Worm (Caenorhabditis elegans) whole organism, L2 larva: ENCODE data around the gene dnj-13.

Experiments used
- ama-1 ChIP-seq: fragments of 150-350 bp; optimal IDR thresholded peaks from 2 replicates; lab custom pipeline; 2018; ENCODE audit warnings: inconsistent platforms
- blmp-1 ChIP-seq: sonication (generic microtip); optimal IDR thresholded peaks from 2 replicates; lab custom pipeline; 2017; ENCODE audit warnings: missing genetic modification characterization, mild to moderate bottlenecking, missing compliant biosample characterization, antibody characterized with exemption, moderate library complexity; ENCODE audit not compliant: insufficient read depth
- elt-3 ChIP-seq: sonication (generic microtip); optimal IDR thresholded peaks from 2 replicates; lab custom pipeline; 2017; ENCODE audit warnings: missing biosample characterization, missing genetic modification characterization
- lin-11 ChIP-seq: fragments of 150-350 bp; sonication (generic microtip); optimal IDR thresholded peaks from 2 replicates; lab custom pipeline; 2014; ENCODE audit warnings: missing biosample characterization, missing genetic modification characterization, inconsistent platforms, mixed read lengths
- lin-13 ChIP-seq: fragments of 150-350 bp; optimal IDR thresholded peaks from 2 replicates; lab custom pipeline; 2014; ENCODE audit warnings: missing biosample characterization, missing genetic modification reagents, missing genetic modification characterization
- mab-5 ChIP-seq: fragments of 150-350 bp; optimal IDR thresholded peaks from 2 replicates; lab custom pipeline; 2014; ENCODE audit warnings: missing biosample characterization, missing genetic modification characterization
- mbf-1 ChIP-seq: sonication (generic microtip); optimal IDR thresholded peaks from 2 replicates; lab custom pipeline; 2017; ENCODE audit warnings: missing biosample characterization, missing genetic modification characterization
- nhr-10 ChIP-seq: sonication (generic microtip); optimal IDR thresholded peaks from 2 replicates; lab custom pipeline; 2017; ENCODE audit warnings: missing biosample characterization, missing genetic modification characterization
- nhr-11 ChIP-seq: fragments of 150-350 bp; optimal IDR thresholded peaks from 2 replicates; lab custom pipeline; 2014; ENCODE audit warnings: missing biosample characterization, missing genetic modification characterization
- nhr-23 ChIP-seq: fragments of 150-350 bp; optimal IDR thresholded peaks from 2 replicates; lab custom pipeline; 2014; ENCODE audit warnings: missing biosample characterization, missing genetic modification reagents, missing genetic modification characterization
- nhr-237 ChIP-seq: fragments of 150-350 bp; optimal IDR thresholded peaks from 2 replicates; lab custom pipeline; 2014; ENCODE audit warnings: missing biosample characterization, missing genetic modification characterization
- snpc-4 ChIP-seq: fragments of 150-350 bp; optimal IDR thresholded peaks from 2 replicates; lab custom pipeline; 2014; ENCODE audit warnings: missing biosample characterization, missing genetic modification characterization
- ztf-11 ChIP-seq: sonication (generic microtip); optimal IDR thresholded peaks from 2 replicates; lab custom pipeline; 2017; ENCODE audit warnings: missing biosample characterization, missing genetic modification characterization
- ztf-4 ChIP-seq: fragments of 150-350 bp; optimal IDR thresholded peaks from 2 replicates; lab custom pipeline; 2014; ENCODE audit warnings: missing biosample characterization, missing genetic modification characterization

ce11 chrII:11547254-11547687 is 1.8 kb downstream of the dnj-13 start, which contains the start of gene F54D5.7:
- TF ChIP-seq nhr-23 (tag; lab: Kevin White, UChicago) (no peak), lin-13 (GFP tag; lab: Kevin White, UChicago) (peak; percentile 50), nhr-237 (tag; lab: Kevin White, UChicago) (no peak), ama-1 (lab: Kevin White, UChicago) (peak; percentile 99), nhr-10 (tag; lab: Kevin White, UChicago) (no peak), blmp-1 (tag; lab: Kevin White, UChicago) (peak; percentile 34), ztf-4 (tag; lab: Kevin White, UChicago) (peak; percentile 96), mab-5 (tag; lab: Kevin White, UChicago) (no peak), snpc-4 (tag; lab: Kevin White, UChicago) (no peak), nhr-11 (tag; lab: Kevin White, UChicago) (no peak), mbf-1 (tag; lab: Kevin White, UChicago) (no peak), ztf-11 (tag; lab: Kevin White, UChicago) (no peak), lin-11 (tag; lab: Kevin White, UChicago) (no peak), elt-3 (tag; lab: Kevin White, UChicago) (no peak)
